Worm (Caenorhabditis elegans) whole organism, late embryonic: ENCODE results near the gene msp-53.

Source experiments
- C08G9.2 ChIP-seq: sonication (generic microtip); optimal IDR thresholded peaks from 2 replicates; lab custom pipeline; 2016; ENCODE audit warnings: mild to moderate bottlenecking, missing genetic modification characterization, moderate library complexity, missing compliant biosample characterization
- C38D4.7 ChIP-seq: fragments of 200-800 bp; sonication (Bioruptor generic); optimal IDR thresholded peaks from 2 replicates; lab custom pipeline; 2018; ENCODE audit warnings: mild to moderate bottlenecking, missing genetic modification characterization, moderate library complexity, missing compliant biosample characterization
- F13H6.1 ChIP-seq: sonication (generic microtip); optimal IDR thresholded peaks from 2 replicates; lab custom pipeline; 2016; ENCODE audit warnings: missing genetic modification characterization, missing compliant biosample characterization
- T23F11.4 ChIP-seq: fragments of 200-800 bp; sonication (Bioruptor generic); optimal IDR thresholded peaks from 2 replicates; lab custom pipeline; 2018; ENCODE audit warnings: mild to moderate bottlenecking, missing genetic modification characterization, missing compliant biosample characterization
- Y22D7AL.16 ChIP-seq: sonication (generic microtip); optimal IDR thresholded peaks from 2 replicates; lab custom pipeline; 2016; ENCODE audit warnings: missing genetic modification characterization, missing compliant biosample characterization
- ahr-1 ChIP-seq: sonication (generic microtip); optimal IDR thresholded peaks from 2 replicates; lab custom pipeline; 2016; ENCODE audit warnings: missing genetic modification characterization, missing compliant biosample characterization
- ama-1 ChIP-seq: fragments of 150-350 bp; optimal IDR thresholded peaks from 2 replicates; lab custom pipeline; 2014
- ceh-14 ChIP-seq: sonication (generic microtip); optimal IDR thresholded peaks from 2 replicates; lab custom pipeline; 2016; ENCODE audit warnings: missing genotype, missing genetic modification characterization, missing compliant biosample characterization
- ceh-2 ChIP-seq: sonication (generic microtip); optimal IDR thresholded peaks from 2 replicates; lab custom pipeline; 2016; ENCODE audit warnings: missing genotype, missing genetic modification characterization, missing compliant biosample characterization
- ceh-22 ChIP-seq: sonication (generic microtip); optimal IDR thresholded peaks from 2 replicates; lab custom pipeline; 2017; ENCODE audit warnings: missing biosample characterization, missing genetic modification characterization
- ceh-24 ChIP-seq: sonication (generic microtip); optimal IDR thresholded peaks from 2 replicates; lab custom pipeline; 2016; ENCODE audit warnings: mild to moderate bottlenecking, missing genetic modification characterization, missing compliant biosample characterization
- ceh-30 ChIP-seq: fragments of 150-350 bp; optimal IDR thresholded peaks from 2 replicates; lab custom pipeline; 2014; ENCODE audit warnings: missing biosample characterization, missing genetic modification characterization
- ceh-31 ChIP-seq: sonication (generic microtip); optimal IDR thresholded peaks from 2 replicates; lab custom pipeline; 2016; ENCODE audit warnings: missing genetic modification characterization, missing compliant biosample characterization
- ceh-45 ChIP-seq: fragments of 200-800 bp; sonication (Bioruptor generic); IDR thresholded peaks from 2 replicates; pipeline ENCODE4 v1.3.6; 2022; ENCODE audit warnings: missing genetic modification reagents, missing genetic modification characterization, missing compliant biosample characterization
- ceh-6 ChIP-seq: fragments of 200-800 bp; sonication (Bioruptor generic); optimal IDR thresholded peaks from 2 replicates; lab custom pipeline; 2018; ENCODE audit warnings: mild to moderate bottlenecking, missing genetic modification characterization, missing compliant biosample characterization
- ceh-9 ChIP-seq: sonication (generic microtip); optimal IDR thresholded peaks from 2 replicates; lab custom pipeline; 2016; ENCODE audit warnings: mild to moderate bottlenecking, missing genetic modification characterization, inconsistent platforms, missing compliant biosample characterization
- che-1 ChIP-seq: sonication (generic microtip); optimal IDR thresholded peaks from 2 replicates; lab custom pipeline; 2016; ENCODE audit warnings: mild to moderate bottlenecking, missing genetic modification characterization, missing compliant biosample characterization
- dve-1 ChIP-seq: sonication (generic microtip); optimal IDR thresholded peaks from 2 replicates; lab custom pipeline; 2017; ENCODE audit warnings: antibody characterized with exemption, mild to moderate bottlenecking, missing genetic modification characterization, missing compliant biosample characterization
- eyg-1 ChIP-seq: sonication (generic microtip); optimal IDR thresholded peaks from 2 replicates; lab custom pipeline; 2016; ENCODE audit warnings: missing genotype, missing genetic modification characterization, missing compliant biosample characterization
- fax-1 ChIP-seq: sonication (generic microtip); optimal IDR thresholded peaks from 2 replicates; lab custom pipeline; 2016; ENCODE audit warnings: missing genotype, missing genetic modification characterization, missing compliant biosample characterization
- gmeb-2 ChIP-seq: sonication (generic microtip); optimal IDR thresholded peaks from 2 replicates; lab custom pipeline; 2016; ENCODE audit warnings: missing genetic modification characterization, inconsistent platforms, missing compliant biosample characterization
- hlh-15 ChIP-seq: sonication (generic microtip); optimal IDR thresholded peaks from 2 replicates; lab custom pipeline; 2016; ENCODE audit warnings: missing genetic modification characterization, missing compliant biosample characterization
- hlh-30 ChIP-seq: sonication (generic microtip); optimal IDR thresholded peaks from 2 replicates; lab custom pipeline; 2017; ENCODE audit warnings: antibody characterized with exemption, missing genetic modification characterization, missing compliant biosample characterization; ENCODE audit not compliant: insufficient read depth
- hlh-8 ChIP-seq: sonication (generic microtip); optimal IDR thresholded peaks from 2 replicates; lab custom pipeline; 2016; ENCODE audit warnings: missing genotype, missing genetic modification characterization, missing compliant biosample characterization
- lin-11 ChIP-seq: fragments of 200-800 bp; sonication (Bioruptor generic); optimal IDR thresholded peaks from 2 replicates; lab custom pipeline; 2018; ENCODE audit warnings: mild to moderate bottlenecking, missing genetic modification characterization, missing compliant biosample characterization
- nfya-1 ChIP-seq: sonication (generic microtip); optimal IDR thresholded peaks from 2 replicates; lab custom pipeline; 2017; ENCODE audit warnings: missing genetic modification characterization, mild to moderate bottlenecking, missing compliant biosample characterization, antibody characterized with exemption, moderate library complexity
- nhr-232 ChIP-seq: sonication (generic microtip); optimal IDR thresholded peaks from 2 replicates; lab custom pipeline; 2016; ENCODE audit warnings: missing genetic modification characterization, missing compliant biosample characterization
- npax-4 ChIP-seq: sonication (generic microtip); optimal IDR thresholded peaks from 2 replicates; lab custom pipeline; 2016; ENCODE audit warnings: missing genetic modification characterization, missing compliant biosample characterization
- odd-2 ChIP-seq: sonication (generic microtip); optimal IDR thresholded peaks from 2 replicates; lab custom pipeline; 2017; ENCODE audit warnings: antibody characterized with exemption, mild to moderate bottlenecking, missing genetic modification characterization, missing compliant biosample characterization
- pat-9 ChIP-seq: fragments of 200-800 bp; sonication (Bioruptor generic); optimal IDR thresholded peaks from 2 replicates; lab custom pipeline; 2018; ENCODE audit warnings: mild to moderate bottlenecking, missing genetic modification characterization, moderate library complexity, missing compliant biosample characterization
- pax-1 ChIP-seq: fragments of 150-350 bp; optimal IDR thresholded peaks from 2 replicates; lab custom pipeline; 2014; ENCODE audit warnings: missing biosample characterization, missing genetic modification characterization
- pqm-1 ChIP-seq: sonication (generic microtip); optimal IDR thresholded peaks from 2 replicates; lab custom pipeline; 2016; ENCODE audit warnings: missing genetic modification characterization, missing compliant biosample characterization
- pros-1 ChIP-seq: fragments of 150-350 bp; optimal IDR thresholded peaks from 2 replicates; lab custom pipeline; 2014; ENCODE audit warnings: missing biosample characterization, missing genetic modification reagents, missing genetic modification characterization
- ref-2 ChIP-seq: sonication (generic microtip); optimal IDR thresholded peaks from 2 replicates; lab custom pipeline; 2016; ENCODE audit warnings: missing genetic modification characterization, missing compliant biosample characterization
- rnt-1 ChIP-seq: sonication (generic microtip); optimal IDR thresholded peaks from 2 replicates; lab custom pipeline; 2016; ENCODE audit warnings: missing genetic modification characterization, missing compliant biosample characterization
- sox-4 ChIP-seq: sonication (generic microtip); optimal IDR thresholded peaks from 2 replicates; lab custom pipeline; 2017; ENCODE audit warnings: mild to moderate bottlenecking, missing genetic modification characterization, inconsistent platforms, missing compliant biosample characterization
- ttx-3 ChIP-seq: sonication (generic microtip); optimal IDR thresholded peaks from 2 replicates; lab custom pipeline; 2016; ENCODE audit warnings: missing genetic modification reagents, missing genetic modification characterization, missing compliant biosample characterization
- unc-3 ChIP-seq, 2 experiments: fragments of 200-800 bp in 1 of 2; sonication (Bioruptor generic) in 1 of 2; sonication (generic microtip) in 1 of 2; conservative IDR thresholded peaks in 1 of 2; optimal IDR thresholded peaks in 1 of 2; 2 replicates each; pipeline versions ENCODE4 v1.3.6 to Lab custom; 2016 to 2022; ENCODE audit warnings: missing compliant biosample characterization in 2 of 2, missing genetic modification characterization in 2 of 2, missing genetic modification reagents in 1 of 2
- unc-42 ChIP-seq: sonication (generic microtip); optimal IDR thresholded peaks from 2 replicates; lab custom pipeline; 2016; ENCODE audit warnings: missing genotype, missing genetic modification characterization, missing compliant biosample characterization
- zip-5 ChIP-seq: sonication (generic microtip); optimal IDR thresholded peaks from 2 replicates; lab custom pipeline; 2016; ENCODE audit warnings: missing genetic modification characterization, missing compliant biosample characterization

msp-53 gene

ce11 chrIV:5045389-5045788 lies 19.5 kb downstream of the msp-53 start, which contains the start of gene hot-9:
Gene hot-9, minus strand, starts transcription at chrIV:5045489.
- TF ChIP-seq C08G9.2: no peak
- TF ChIP-seq ceh-2 (tag; lab: Kevin White, UChicago): no peak
- no peak for TF ChIP-seq ceh-30
- no peak for TF ChIP-seq ceh-22 (tag; lab: Kevin White, UChicago)
- no peak for TF ChIP-seq fax-1 (tag; lab: Kevin White, UChicago)
- no peak for TF ChIP-seq T23F11.4 (GFP tag; lab: Kevin White, UChicago)
- no peak for TF ChIP-seq zip-5 (tag; lab: Kevin White, UChicago)
- no peak for TF ChIP-seq ttx-3 (tag; lab: Kevin White, UChicago)
- no peak for TF ChIP-seq sox-4
- TF ChIP-seq, all 69 proteins: peak for 0

- TF ChIP-seq ceh-31 (tag; lab: Kevin White, UChicago): no peak
- peak; percentile 3 for TF ChIP-seq nfya-1 (tag; lab: Kevin White, UChicago)
- peak; percentile 3 for TF ChIP-seq lin-11 (tag; lab: Kevin White, UChicago)
- peak; percentile 23 for TF ChIP-seq pat-9 (tag; lab: Kevin White, UChicago)
- no peak for TF ChIP-seq ahr-1 (tag; lab: Kevin White, UChicago)
- peak; percentile 38 for TF ChIP-seq gmeb-2
- TF ChIP-seq C38D4.7 (GFP tag; lab: Kevin White, UChicago): peak; percentile 26
- TF ChIP-seq nhr-232: peak; percentile 32
- peak; percentile 29 for TF ChIP-seq sox-4
- TF ChIP-seq ceh-9 (tag; lab: Kevin White, UChicago): no peak
- TF ChIP-seq che-1 (tag; lab: Kevin White, UChicago): peak; percentile 39
- TF ChIP-seq ceh-6 (GFP tag; lab: Kevin White, UChicago): peak; percentile 21
- TF ChIP-seq ttx-3 (tag; lab: Kevin White, UChicago): peak; percentile 39
- 0 out of 2 replicates have a peak, but pooled peaks have one; percentile 8 for TF ChIP-seq ceh-45 (GFP tag; lab: Robert Waterston, UW)
- TF ChIP-seq, all 69 proteins: peak for 11
Measured at ce11 chrIV:5038744-5039143, 26.1 kb downstream of the msp-53 start.

- TF ChIP-seq odd-2 (tag; lab: Kevin White, UChicago) (no peak), C38D4.7 (GFP tag; lab: Kevin White, UChicago) (no peak), pax-1 (no peak), ceh-24 (no peak), pros-1 (no peak), hlh-8 (tag; lab: Kevin White, UChicago) (no peak), npax-4 (tag; lab: Kevin White, UChicago) (no peak), sox-4 (no peak), ceh-6 (GFP tag; lab: Kevin White, UChicago) (no peak), ama-1 (lab: Kevin White, UChicago) (no peak), hlh-30 (no peak), dve-1 (tag; lab: Kevin White, UChicago) (no peak), lin-11 (tag; lab: Kevin White, UChicago) (no peak), eyg-1 (no peak), ref-2 (no peak), ceh-22 (tag; lab: Kevin White, UChicago) (no peak), F13H6.1 (no peak), unc-42 (tag; lab: Kevin White, UChicago) (no peak), ttx-3 (tag; lab: Kevin White, UChicago) (no peak)
- TF ChIP-seq, all 69 proteins: peak for 0
Measured at ce11 chrIV:5037489-5037888, 27.4 kb downstream of the msp-53 start, which contains the start of gene C09B9.1. Gene C09B9.1, plus strand, starts transcription at chrIV:5037789.

- TF ChIP-seq ceh-24 (no peak), rnt-1 (tag; lab: Kevin White, UChicago) (no peak), ceh-14 (tag; lab: Kevin White, UChicago) (no peak), unc-3 (GFP tag; conservative IDR thresholded peaks at IDR 0.05; lab: Robert Waterston, UW) (no peak), unc-3 (tag; optimal IDR thresholded peaks at IDR 0.05; lab: Kevin White, UChicago) (no peak), fax-1 (tag; lab: Kevin White, UChicago) (no peak), Y22D7AL.16 (tag; lab: Kevin White, UChicago) (no peak), pqm-1 (no peak), hlh-15 (tag; lab: Kevin White, UChicago) (no peak)
Measured at ce11 chrIV:5033276-5033675, 31.6 kb downstream of the msp-53 start, which contains the start of gene C09B9.4. Gene C09B9.4, minus strand, starts transcription at chrIV:5033376.
